Fruit fly (Drosophila melanogaster): Measurements from ENCODE around the gene CG13377.

CG13377 gene

dm6 chrX:263728-264344, at the start of gene CG13377 (continued):
- no peak for TF ChIP-seq CG7368 (GFP tag; optimal IDR thresholded peaks at IDR 0.05)
- TF ChIP-seq Eip75B (GFP tag; optimal IDR thresholded peaks at IDR 0.05) = peak; percentile 27
- peak; percentile 21 for TF ChIP-seq CG10631 (GFP tag; optimal IDR thresholded peaks at IDR 0.05)
- TF ChIP-seq CG4318 (GFP tag; optimal IDR thresholded peaks at IDR 0.05) = peak; percentile 4
- TF ChIP-seq CG3919 (GFP tag; optimal IDR thresholded peaks at IDR 0.05) = peak; percentile 20
- peak; percentile 32 for TF ChIP-seq Hr4 (GFP tag; optimal IDR thresholded peaks at IDR 0.05)
- TF ChIP-seq fd59A (GFP tag; optimal IDR thresholded peaks at IDR 0.05) = no peak
- peak; percentile 48 for TF ChIP-seq Sox102F (GFP tag; optimal IDR thresholded peaks at IDR 0.05)
- TF ChIP-seq Eip93F (GFP tag; optimal IDR thresholded peaks at IDR 0.05) = no peak

DNA sequence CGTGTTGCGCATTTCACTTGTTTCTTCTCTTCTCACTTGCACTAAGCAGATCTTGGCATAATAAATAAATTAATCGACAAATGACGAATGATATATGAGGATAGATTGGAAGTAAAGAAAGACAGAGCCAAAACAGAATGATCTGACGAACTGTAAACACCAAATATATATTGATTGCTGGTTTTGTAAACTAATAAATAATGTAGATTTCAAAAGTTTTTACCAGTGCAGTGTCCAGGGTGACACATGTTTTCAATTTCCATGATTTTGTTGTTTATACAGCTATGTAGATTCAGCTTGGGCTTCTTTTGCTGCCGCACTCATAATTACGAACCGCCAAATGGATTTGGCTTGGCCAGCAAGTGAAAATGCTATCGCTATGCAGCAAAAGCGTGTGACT, 47.5 kb upstream of the CG13377 start:
- TF ChIP-seq eg (GFP tag; IDR thresholded peaks at IDR 0.05) (no peak), CG6276 (GFP tag; optimal IDR thresholded peaks at IDR 0.05) (peak; percentile 31), Smox (GFP tag; optimal IDR thresholded peaks at IDR 0.05) (no peak), cyc (GFP tag; optimal IDR thresholded peaks at IDR 0.05) (no peak), Hr38 (GFP tag; optimal IDR thresholded peaks at IDR 0.05) (no peak), vri (GFP tag; optimal IDR thresholded peaks at IDR 0.05) (no peak), CG10669 (GFP tag; optimal IDR thresholded peaks at IDR 0.05) (no peak), CG8119 (GFP tag; IDR thresholded peaks at IDR 0.05) (0 out of 3 replicates have a peak, but pooled peaks have one; percentile 47), esn (GFP tag; optimal IDR thresholded peaks at IDR 0.05) (no peak), Eip78C (GFP tag) (peak; percentile 24), Sox102F (GFP tag; optimal IDR thresholded peaks at IDR 0.05) (no peak), Sox14 (GFP tag; optimal IDR thresholded peaks at IDR 0.05) (no peak), CG8319 (GFP tag; optimal IDR thresholded peaks at IDR 0.05) (no peak), dsx (GFP tag; optimal IDR thresholded peaks at IDR 0.05; ENCODE audit: poor library complexity, severe bottlenecking) (no peak), svp (GFP tag) (no peak), Eip93F (GFP tag; optimal IDR thresholded peaks at IDR 0.05) (no peak), CG16779 (tag; optimal IDR thresholded peaks at IDR 0.05) (no peak), CG4318 (GFP tag; optimal IDR thresholded peaks at IDR 0.05) (peak; percentile 17), CG31627 (GFP tag; optimal IDR thresholded peaks at IDR 0.05) (no peak), fd59A (GFP tag; optimal IDR thresholded peaks at IDR 0.05) (no peak), OdsH (GFP tag; optimal IDR thresholded peaks at IDR 0.05) (no peak), Eip75B (GFP tag; optimal IDR thresholded peaks at IDR 0.05) (no peak), CG11762 (GFP tag; optimal IDR thresholded peaks at IDR 0.05; ENCODE audit: insufficient read depth) (no peak), CG3032 (tag; optimal IDR thresholded peaks at IDR 0.05) (no peak), CG34406 (GFP tag; optimal IDR thresholded peaks at IDR 0.05) (no peak), CG32006 (GFP tag; optimal IDR thresholded peaks at IDR 0.05) (peak; percentile 61), CG1621 (tag; optimal IDR thresholded peaks at IDR 0.05) (no peak), achi (GFP tag; optimal IDR thresholded peaks at IDR 0.05) (no peak), Met (GFP tag; optimal IDR thresholded peaks at IDR 0.05) (no peak), Gug (GFP tag; IDR thresholded peaks at IDR 0.05) (no peak), fd85E (GFP tag; optimal IDR thresholded peaks at IDR 0.05) (no peak), CG11294 (GFP tag; IDR thresholded peaks at IDR 0.05) (no peak), Blimp-1 (GFP tag; optimal IDR thresholded peaks at IDR 0.05) (no peak), Hr4 (GFP tag; optimal IDR thresholded peaks at IDR 0.05) (peak; percentile 54), CG6854 (GFP tag; optimal IDR thresholded peaks at IDR 0.05) (no peak), spab (GFP tag; optimal IDR thresholded peaks at IDR 0.05) (no peak), lz (GFP tag; optimal IDR thresholded peaks at IDR 0.05) (no peak), CG10631 (GFP tag; optimal IDR thresholded peaks at IDR 0.05) (no peak), CG3919 (GFP tag; optimal IDR thresholded peaks at IDR 0.05) (no peak), CG9139 (GFP tag; optimal IDR thresholded peaks at IDR 0.05) (no peak), CG6792 (GFP tag; optimal IDR thresholded peaks at IDR 0.05) (no peak), CG6163 (GFP tag; IDR thresholded peaks at IDR 0.05) (no peak), ss (GFP tag; optimal IDR thresholded peaks at IDR 0.05) (no peak), CG6808 (GFP tag; optimal IDR thresholded peaks at IDR 0.05) (no peak), net (GFP tag; optimal IDR thresholded peaks at IDR 0.05) (no peak), fkh (GFP tag; optimal IDR thresholded peaks at IDR 0.05) (no peak), Lpt (GFP tag; optimal IDR thresholded peaks at IDR 0.05) (no peak)

Measured in whole organism, prepupa.